Fruit fly (Drosophila melanogaster) whole organism, embryonic: ENCODE results near the gene Aasdh.

Experiments
- Awh ChIP-seq: fragments of 200-800 bp; sonication (Bioruptor generic); IDR thresholded peaks from 2 replicates; pipeline ENCODE4, ENCODE4 v1.3.6; 2022; ENCODE audit warnings: missing biosample characterization, missing genetic modification characterization
- Bgb ChIP-seq: fragments of 200-800 bp; sonication (Bioruptor generic); IDR thresholded peaks from 2 replicates; pipeline ENCODE4 v1.3.6; 2022; ENCODE audit warnings: missing biosample characterization, missing genetic modification characterization; ENCODE audit not compliant: partially characterized antibody
- CG10366 ChIP-seq: fragments of 200-800 bp; sonication (Bioruptor generic); IDR thresholded peaks from 2 replicates; pipeline ENCODE4 v1.3.6; 2022; ENCODE audit warnings: missing biosample characterization, missing genetic modification characterization
- CG10462 ChIP-seq: fragments of 200-800 bp; sonication (Bioruptor generic); optimal IDR thresholded peaks from 2 replicates; lab custom pipeline; 2016; ENCODE audit warnings: missing biosample characterization, missing genetic modification characterization
- CG11696 ChIP-seq: fragments of 200-800 bp; sonication (Bioruptor generic); IDR thresholded peaks from 2 replicates; pipeline ENCODE4 v1.3.6; 2022; ENCODE audit warnings: missing biosample characterization, missing genetic modification characterization
- CG12219 ChIP-seq: fragments of 200-800 bp; sonication (Bioruptor generic); optimal IDR thresholded peaks from 3 replicates; lab custom pipeline; 2018; ENCODE audit warnings: missing biosample characterization, mild to moderate bottlenecking, missing genetic modification characterization
- CG14965 ChIP-seq: fragments of 200-800 bp; sonication (Bioruptor generic); optimal IDR thresholded peaks from 2 replicates; lab custom pipeline; 2016; ENCODE audit warnings: missing biosample characterization, missing genetic modification characterization, borderline replicate concordance
- CG17186 ChIP-seq: fragments of 200-800 bp; sonication (Bioruptor generic); optimal IDR thresholded peaks from 3 replicates; lab custom pipeline; 2017; ENCODE audit warnings: missing biosample characterization, missing genetic modification reagents, missing genetic modification characterization
- CG18764 ChIP-seq: fragments of 200-800 bp; sonication (Bioruptor generic); optimal IDR thresholded peaks from 3 replicates; lab custom pipeline; 2016; ENCODE audit warnings: missing biosample characterization, missing genetic modification characterization
- CG3838 ChIP-seq: fragments of 200-800 bp; sonication (Bioruptor generic); optimal IDR thresholded peaks from 3 replicates; lab custom pipeline; 2016; ENCODE audit warnings: missing biosample characterization, missing genetic modification characterization
- CG6765 ChIP-seq: fragments of 200-800 bp; sonication (Bioruptor generic); optimal IDR thresholded peaks from 3 replicates; lab custom pipeline; 2017; ENCODE audit warnings: missing biosample characterization, mild to moderate bottlenecking, missing genetic modification characterization
- CG8765 ChIP-seq: fragments of 200-800 bp; sonication (Bioruptor generic); IDR thresholded peaks from 2 replicates; pipeline ENCODE4 v1.3.6; 2022; ENCODE audit warnings: missing biosample characterization, missing genetic modification characterization
- CG9609 ChIP-seq: fragments of 200-800 bp; sonication (Bioruptor generic); optimal IDR thresholded peaks from 3 replicates; lab custom pipeline; 2016; ENCODE audit warnings: missing biosample characterization, missing genetic modification characterization
- CTCF ChIP-seq: fragments of 200-800 bp; sonication (Bioruptor generic); optimal IDR thresholded peaks from 2 replicates; lab custom pipeline; 2017; ENCODE audit warnings: missing biosample characterization, mild to moderate bottlenecking, missing genetic modification characterization, moderate library complexity
- D19A ChIP-seq: fragments of 200-800 bp; optimal IDR thresholded peaks from 3 replicates; lab custom pipeline; 2019; ENCODE audit warnings: missing biosample characterization, mild to moderate bottlenecking, missing genetic modification characterization, moderate library complexity
- Dref ChIP-seq: fragments of 200-800 bp; sonication (Bioruptor generic); IDR thresholded peaks from 2 replicates; pipeline ENCODE4 v1.3.6; 2022; ENCODE audit warnings: missing biosample characterization, missing genetic modification characterization
- HLHmδ ChIP-seq: fragments of 200-800 bp; sonication (Bioruptor generic); optimal IDR thresholded peaks from 2 replicates; lab custom pipeline; 2018; ENCODE audit warnings: missing biosample characterization, mild to moderate bottlenecking, missing genetic modification characterization, moderate library complexity
- Hmx ChIP-seq: fragments of 200-800 bp; sonication (Bioruptor generic); optimal IDR thresholded peaks from 2 replicates; lab custom pipeline; 2016; ENCODE audit warnings: missing biosample characterization, missing genetic modification characterization
- Hr39 ChIP-seq: fragments of >200 bp; optimal IDR thresholded peaks from 2 replicates; lab custom pipeline; 2017
- Lpt ChIP-seq: fragments of >200 bp; optimal IDR thresholded peaks from 2 replicates; lab custom pipeline; 2018; ENCODE audit warnings: missing biosample characterization, missing genetic modification characterization
- NC2α ChIP-seq: fragments of 200-800 bp; sonication (Bioruptor generic); optimal IDR thresholded peaks from 2 replicates; lab custom pipeline; 2016; ENCODE audit warnings: missing biosample characterization, missing genetic modification characterization
- Nf-YB ChIP-seq: fragments of 200-800 bp; sonication (Bioruptor generic); optimal IDR thresholded peaks from 3 replicates; lab custom pipeline; 2019; ENCODE audit warnings: missing biosample characterization, mild to moderate bottlenecking, missing genetic modification characterization, moderate library complexity
- Scr ChIP-seq: fragments of 200-800 bp; sonication (Bioruptor generic); IDR thresholded peaks from 2 replicates; pipeline ENCODE4 v1.3.6; 2022; ENCODE audit warnings: missing biosample characterization, missing genetic modification characterization; ENCODE audit not compliant: partially characterized antibody
- Xrp1 ChIP-seq: fragments of 200-800 bp; sonication (Bioruptor generic); IDR thresholded peaks from 2 replicates; pipeline ENCODE4 v1.3.6; 2022; ENCODE audit warnings: missing biosample characterization, missing genetic modification characterization
- ab ChIP-seq: fragments of 200-800 bp; sonication (Bioruptor generic); optimal IDR thresholded peaks from 2 replicates; lab custom pipeline; 2016; ENCODE audit warnings: missing biosample characterization, missing genetic modification characterization
- bcd ChIP-seq: fragments of 200-800 bp; sonication (Bioruptor generic); optimal IDR thresholded peaks from 2 replicates; lab custom pipeline; 2017; ENCODE audit warnings: missing biosample characterization, mild to moderate bottlenecking, missing genetic modification characterization
- btn ChIP-seq: fragments of 200-800 bp; sonication (Bioruptor generic); optimal IDR thresholded peaks from 2 replicates; lab custom pipeline; 2016; ENCODE audit warnings: missing biosample characterization, missing genetic modification characterization
- crol ChIP-seq: fragments of 200-800 bp; sonication (Bioruptor generic); IDR thresholded peaks from 2 replicates; pipeline ENCODE4 v1.3.6; 2022; ENCODE audit warnings: missing biosample characterization, missing genetic modification characterization
- dati ChIP-seq: fragments of 200-800 bp; sonication (Bioruptor generic); IDR thresholded peaks from 2 replicates; pipeline ENCODE4 v1.3.6; 2022; ENCODE audit warnings: missing biosample characterization, missing genetic modification characterization
- dpn ChIP-seq, 2 experiments: fragments of 200-800 bp; sonication (Bioruptor generic); optimal IDR thresholded peaks; 3 replicates each; lab custom pipeline; 2016; ENCODE audit warnings: missing biosample characterization in 2 of 2, missing genetic modification characterization in 2 of 2
- fd64A ChIP-seq: fragments of 200-800 bp; sonication (Bioruptor generic); optimal IDR thresholded peaks from 3 replicates; lab custom pipeline; 2018; ENCODE audit warnings: missing biosample characterization, mild to moderate bottlenecking, missing genetic modification characterization
- gfzf ChIP-seq: fragments of 200-800 bp; sonication (Bioruptor generic); optimal IDR thresholded peaks from 2 replicates; lab custom pipeline; 2016; ENCODE audit warnings: missing biosample characterization, mild to moderate bottlenecking, missing genetic modification characterization, moderate library complexity
- jing ChIP-seq: fragments of 200-800 bp; sonication (Bioruptor generic); optimal IDR thresholded peaks from 2 replicates; lab custom pipeline; 2018; ENCODE audit warnings: missing biosample characterization, mild to moderate bottlenecking, missing genetic modification characterization
- lmd ChIP-seq: fragments of 200-800 bp; sonication (Bioruptor generic); IDR thresholded peaks from 2 replicates; pipeline ENCODE4 v1.3.6; 2022; ENCODE audit warnings: missing biosample characterization, missing genetic modification characterization
- lov ChIP-seq, 2 experiments: fragments of 200-800 bp in 1 of 2; fragments of >200 bp in 1 of 2; sonication (Bioruptor generic) in 1 of 2; IDR thresholded peaks in 1 of 2; optimal IDR thresholded peaks in 1 of 2; 2 replicates in 1 of 2; 3 replicates in 1 of 2; pipeline versions ENCODE4 v1.3.6 to Lab custom; 2017 to 2022; ENCODE audit warnings: missing biosample characterization in 1 of 2, missing genetic modification characterization in 1 of 2
- pfk ChIP-seq: fragments of 200-800 bp; sonication (Bioruptor generic); optimal IDR thresholded peaks from 2 replicates; lab custom pipeline; 2018; ENCODE audit warnings: missing biosample characterization, mild to moderate bottlenecking, missing genetic modification characterization, moderate library complexity
- repo ChIP-seq: fragments of 200-800 bp; sonication (Bioruptor generic); optimal IDR thresholded peaks from 2 replicates; lab custom pipeline; 2016; ENCODE audit warnings: missing biosample characterization, missing genetic modification characterization
- row ChIP-seq: fragments of 200-800 bp; sonication (Bioruptor generic); IDR thresholded peaks from 3 replicates; pipeline ENCODE4 v1.3.6; 2022; ENCODE audit warnings: missing biosample characterization, missing genetic modification characterization
- schlank ChIP-seq: fragments of 200-800 bp; sonication (Bioruptor generic); optimal IDR thresholded peaks from 2 replicates; lab custom pipeline; 2018; ENCODE audit warnings: missing biosample characterization, mild to moderate bottlenecking, missing genetic modification characterization
- scrt ChIP-seq: fragments of 200-800 bp; sonication (Bioruptor generic); optimal IDR thresholded peaks from 2 replicates; lab custom pipeline; 2018; ENCODE audit warnings: missing biosample characterization, mild to moderate bottlenecking, missing genetic modification characterization, moderate library complexity
- sisA ChIP-seq: fragments of 200-800 bp; sonication (Bioruptor generic); IDR thresholded peaks from 2 replicates; pipeline ENCODE4 v1.3.6; 2022; ENCODE audit warnings: missing biosample characterization, missing genetic modification characterization
- so ChIP-seq: fragments of 200-800 bp; sonication (Bioruptor generic); IDR thresholded peaks from 3 replicates; pipeline ENCODE4 v1.3.6; 2022; ENCODE audit warnings: missing biosample characterization, missing genetic modification characterization
- sr ChIP-seq: fragments of 200-800 bp; sonication (Bioruptor generic); IDR thresholded peaks from 3 replicates; pipeline ENCODE4 v1.3.6; 2022; ENCODE audit warnings: missing biosample characterization, missing genetic modification characterization
- stwl ChIP-seq: fragments of 200-800 bp; sonication (Bioruptor generic); optimal IDR thresholded peaks from 3 replicates; lab custom pipeline; 2018; ENCODE audit warnings: missing biosample characterization, mild to moderate bottlenecking, missing genetic modification characterization, moderate library complexity
- usp ChIP-seq: fragments of >200 bp; optimal IDR thresholded peaks from 2 replicates; lab custom pipeline; 2017; ENCODE audit warnings: missing biosample characterization, missing genetic modification characterization
- vvl ChIP-seq: fragments of 200-800 bp; sonication (Bioruptor generic); IDR thresholded peaks from 2 replicates; pipeline ENCODE4 v1.3.6; 2022; ENCODE audit warnings: missing biosample characterization, missing genetic modification characterization
- yki ChIP-seq: fragments of >200 bp; optimal IDR thresholded peaks from 3 replicates; lab custom pipeline; 2018
- z ChIP-seq: fragments of 200-800 bp; sonication (Bioruptor generic); IDR thresholded peaks from 3 replicates; pipeline ENCODE4 v1.3.6; 2022; ENCODE audit warnings: missing biosample characterization, missing genetic modification characterization
- zen ChIP-seq: fragments of 200-800 bp; sonication (Bioruptor generic); optimal IDR thresholded peaks from 3 replicates; lab custom pipeline; 2018; ENCODE audit warnings: missing biosample characterization, mild to moderate bottlenecking, missing genetic modification characterization, moderate library complexity
- zfh2 ChIP-seq: fragments of 200-800 bp; sonication (Bioruptor generic); optimal IDR thresholded peaks from 2 replicates; lab custom pipeline; 2016; ENCODE audit warnings: missing biosample characterization, missing genetic modification characterization

Aasdh gene

dm6 chr2L:8403286-8404270, 45.8 kb downstream of the Aasdh start, which contains the start of gene emb (continued):
- TF ChIP-seq lov (optimal IDR thresholded peaks at IDR 0.05; lab: Kevin White, UChicago), result no peak
- TF ChIP-seq lov (GFP tag; IDR thresholded peaks at IDR 0.05; lab: Robert Waterston, UW), result no peak
- no peak for TF ChIP-seq ab (GFP tag; lab: Kevin White, UChicago)
- TF ChIP-seq HLHmδ (GFP tag; lab: Kevin White, UChicago), result peak; percentile 12
- TF ChIP-seq CG3838 (GFP tag; lab: Kevin White, UChicago), result peak; percentile 11
- TF ChIP-seq pfk, result no peak
- no peak for TF ChIP-seq Hr39
- no peak for TF ChIP-seq CG6765
- peak; percentile 37; the same call in 1 of the 2 replicates for TF ChIP-seq Xrp1 (GFP tag; lab: Robert Waterston, UW)
- peak; percentile 76 for TF ChIP-seq row
- no peak for TF ChIP-seq yki (lab: Kevin White, UChicago)
- TF ChIP-seq CG8765 (GFP tag; lab: Robert Waterston, UW), result no peak
- TF ChIP-seq zen (tag; lab: Kevin White, UChicago), result peak; percentile 77
- TF ChIP-seq crol (GFP tag; lab: Robert Waterston, UW), result no peak
- TF ChIP-seq Lpt, result no peak
- TF ChIP-seq zfh2 (GFP tag; lab: Kevin White, UChicago), result peak; percentile 60
- peak; percentile 94 for TF ChIP-seq Scr (GFP tag; lab: Robert Waterston, UW)
- no peak for TF ChIP-seq Awh (GFP tag; lab: Robert Waterston, UW)
- no peak for TF ChIP-seq CTCF (GFP tag; lab: Kevin White, UChicago)
- no peak for TF ChIP-seq scrt
- peak; percentile 21; the same call in 1 of the 2 replicates for TF ChIP-seq lmd (GFP tag; lab: Robert Waterston, UW)
- TF ChIP-seq so (GFP tag; lab: Robert Waterston, UW), result no peak
- no peak for TF ChIP-seq jing (GFP tag; lab: Kevin White, UChicago)
- TF ChIP-seq Hmx, result no peak
- peak; percentile 69 for TF ChIP-seq gfzf
- TF ChIP-seq CG10366 (GFP tag; lab: Robert Waterston, UW), result peak; percentile 31; the same call in 1 of the 2 replicates
- TF ChIP-seq Bgb (GFP tag; lab: Robert Waterston, UW), result peak; percentile 97
- peak; percentile 19 for TF ChIP-seq D19A (tag; lab: Kevin White, UChicago)
- peak; percentile 98 for TF ChIP-seq stwl (tag; lab: Kevin White, UChicago)
- TF ChIP-seq sr (GFP tag; lab: Robert Waterston, UW), result no peak
- peak; percentile 36 to 50 for TF ChIP-seq dpn (GFP tag; optimal IDR thresholded peaks at IDR 0.05; lab: Kevin White, UChicago)
- peak; percentile 35 for TF ChIP-seq CG17186 (GFP tag; lab: Kevin White, UChicago)
- TF ChIP-seq bcd, result peak; percentile 68
- peak; percentile 55 for TF ChIP-seq vvl (GFP tag; lab: Robert Waterston, UW)
- TF ChIP-seq CG9609, result peak; percentile 40
- no peak for TF ChIP-seq Nf-YB (GFP tag; lab: Kevin White, UChicago)
- TF ChIP-seq repo (GFP tag; lab: Kevin White, UChicago), result peak; percentile 19
- no peak for TF ChIP-seq CG10462 (GFP tag; lab: Kevin White, UChicago)
- no peak for TF ChIP-seq NC2α (GFP tag; lab: Kevin White, UChicago)
- TF ChIP-seq CG12219 (GFP tag; lab: Kevin White, UChicago), result peak; percentile 0
- no peak for TF ChIP-seq schlank (tag; lab: Kevin White, UChicago)
- no peak for TF ChIP-seq CG11696 (GFP tag; lab: Robert Waterston, UW)
- TF ChIP-seq CG18764, result peak; percentile 29
- TF ChIP-seq usp (GFP tag; lab: Kevin White, UChicago), result no peak
- peak; percentile 99 for TF ChIP-seq Dref
- no peak for TF ChIP-seq btn (GFP tag; lab: Kevin White, UChicago)
- no peak for TF ChIP-seq sisA (GFP tag; lab: Robert Waterston, UW)
- TF ChIP-seq dati (GFP tag; lab: Robert Waterston, UW), result no peak
- no peak for TF ChIP-seq CG14965
- TF ChIP-seq z (GFP tag; lab: Robert Waterston, UW), result no peak
- peak; percentile 2 for TF ChIP-seq fd64A (GFP tag; lab: Kevin White, UChicago)
